Fruit fly (Drosophila melanogaster) whole organism, embryonic: ENCODE results near the gene CG43880.

ENCODE experiments used
- ATbp ChIP-seq: fragments of 200-800 bp; sonication (Bioruptor generic); optimal IDR thresholded peaks from 2 replicates; lab custom pipeline; 2017; ENCODE audit warnings: missing biosample characterization, mild to moderate bottlenecking, missing genetic modification characterization, missing genetic modification reagents
- Awh ChIP-seq: fragments of 200-800 bp; sonication (Bioruptor generic); IDR thresholded peaks from 2 replicates; pipeline ENCODE4, ENCODE4 v1.3.6; 2022; ENCODE audit warnings: missing biosample characterization, missing genetic modification characterization
- BtbVII ChIP-seq: fragments of 200-800 bp; sonication (Bioruptor generic); optimal IDR thresholded peaks from 3 replicates; lab custom pipeline; 2017; ENCODE audit warnings: missing biosample characterization, mild to moderate bottlenecking, missing genetic modification characterization
- CG11504 ChIP-seq: fragments of 200-800 bp; sonication (Bioruptor generic); optimal IDR thresholded peaks from 3 replicates; lab custom pipeline; 2019; ENCODE audit warnings: missing biosample characterization, mild to moderate bottlenecking, missing genetic modification characterization, moderate library complexity
- CG12104 ChIP-seq: fragments of 200-800 bp; sonication (Bioruptor generic); optimal IDR thresholded peaks from 3 replicates; lab custom pipeline; 2016; ENCODE audit warnings: missing biosample characterization, missing genetic modification characterization
- CG12299 ChIP-seq: fragments of 200-800 bp; sonication (Bioruptor generic); optimal IDR thresholded peaks from 2 replicates; lab custom pipeline; 2018; ENCODE audit warnings: missing biosample characterization, mild to moderate bottlenecking, missing genetic modification characterization
- CG12769 ChIP-seq: fragments of 200-800 bp; sonication (Bioruptor generic); optimal IDR thresholded peaks from 2 replicates; lab custom pipeline; 2019; ENCODE audit warnings: missing biosample characterization, mild to moderate bottlenecking, missing genetic modification characterization, moderate library complexity
- CG13287 ChIP-seq: fragments of 200-800 bp; sonication (Bioruptor generic); IDR thresholded peaks from 2 replicates; pipeline ENCODE4 v1.3.6; 2022; ENCODE audit warnings: missing biosample characterization, missing genetic modification characterization; ENCODE audit not compliant: partially characterized antibody
- CG13296 ChIP-seq: fragments of 200-800 bp; sonication (Bioruptor generic); optimal IDR thresholded peaks from 3 replicates; lab custom pipeline; 2018; ENCODE audit warnings: missing biosample characterization, mild to moderate bottlenecking, missing genetic modification characterization
- CG14667 ChIP-seq: fragments of 200-800 bp; sonication (Bioruptor generic); IDR thresholded peaks from 2 replicates; pipeline ENCODE4 v1.3.6; 2022; ENCODE audit warnings: missing biosample characterization, missing genetic modification characterization
- CG14965 ChIP-seq: fragments of 200-800 bp; sonication (Bioruptor generic); optimal IDR thresholded peaks from 2 replicates; lab custom pipeline; 2016; ENCODE audit warnings: missing biosample characterization, missing genetic modification characterization, borderline replicate concordance
- CG1603 ChIP-seq: fragments of 200-800 bp; sonication (Bioruptor generic); optimal IDR thresholded peaks from 2 replicates; lab custom pipeline; 2019; ENCODE audit warnings: missing biosample characterization, mild to moderate bottlenecking, missing genetic modification characterization, moderate library complexity
- CG16863 ChIP-seq: fragments of 200-800 bp; sonication (Bioruptor generic); optimal IDR thresholded peaks from 3 replicates; lab custom pipeline; 2016; ENCODE audit warnings: missing biosample characterization, missing genetic modification characterization
- CG18011 ChIP-seq: fragments of 200-800 bp; sonication (Bioruptor generic); optimal IDR thresholded peaks from 2 replicates; lab custom pipeline; 2017; ENCODE audit warnings: missing biosample characterization, missing genetic modification characterization, mild to moderate bottlenecking, moderate library complexity, missing genotype
- CG18599 ChIP-seq: fragments of 200-800 bp; sonication (Bioruptor generic); optimal IDR thresholded peaks from 3 replicates; lab custom pipeline; 2017; ENCODE audit warnings: missing biosample characterization, missing genetic modification characterization, mild to moderate bottlenecking, moderate library complexity, missing genetic modification reagents
- CG31388 ChIP-seq: fragments of 200-800 bp; sonication (Bioruptor generic); optimal IDR thresholded peaks from 2 replicates; lab custom pipeline; 2016; ENCODE audit warnings: missing biosample characterization, missing genetic modification characterization
- CG33213 ChIP-seq: fragments of 200-800 bp; sonication (Bioruptor generic); optimal IDR thresholded peaks from 3 replicates; lab custom pipeline; 2016; ENCODE audit warnings: missing biosample characterization, missing genetic modification characterization
- CG33557 ChIP-seq: fragments of 200-800 bp; sonication (Bioruptor generic); optimal IDR thresholded peaks from 2 replicates; lab custom pipeline; 2019; ENCODE audit warnings: missing biosample characterization, mild to moderate bottlenecking, missing genetic modification characterization, moderate library complexity
- CG3726 ChIP-seq: fragments of 200-800 bp; sonication (Bioruptor generic); IDR thresholded peaks from 3 replicates; pipeline ENCODE4, ENCODE4 v1.3.6; 2022; ENCODE audit warnings: missing biosample characterization, missing genetic modification characterization
- CG6689 ChIP-seq: fragments of 200-800 bp; sonication (Bioruptor generic); IDR thresholded peaks from 2 replicates; pipeline ENCODE4 v1.3.6; 2022; ENCODE audit warnings: missing biosample characterization, missing genetic modification characterization
- CG6765 ChIP-seq: fragments of 200-800 bp; sonication (Bioruptor generic); optimal IDR thresholded peaks from 3 replicates; lab custom pipeline; 2017; ENCODE audit warnings: missing biosample characterization, mild to moderate bottlenecking, missing genetic modification characterization
- CG8359 ChIP-seq: fragments of 200-800 bp; sonication (Bioruptor generic); optimal IDR thresholded peaks from 2 replicates; lab custom pipeline; 2017; ENCODE audit warnings: missing biosample characterization, mild to moderate bottlenecking, missing genetic modification characterization, borderline replicate concordance
- CG9727 ChIP-seq: fragments of 200-800 bp; sonication (Bioruptor generic); optimal IDR thresholded peaks from 3 replicates; lab custom pipeline; 2017; ENCODE audit warnings: missing biosample characterization, mild to moderate bottlenecking, missing genetic modification characterization
- CTCF ChIP-seq: fragments of 200-800 bp; sonication (Bioruptor generic); optimal IDR thresholded peaks from 2 replicates; lab custom pipeline; 2017; ENCODE audit warnings: missing biosample characterization, mild to moderate bottlenecking, missing genetic modification characterization, moderate library complexity
- Camta ChIP-seq: fragments of 200-800 bp; sonication (Bioruptor generic); optimal IDR thresholded peaks from 2 replicates; lab custom pipeline; 2016; ENCODE audit warnings: missing biosample characterization, missing genetic modification characterization
- Chrac-16 ChIP-seq: fragments of 200-800 bp; sonication (Bioruptor generic); optimal IDR thresholded peaks from 3 replicates; lab custom pipeline; 2016; ENCODE audit warnings: missing biosample characterization, missing genetic modification characterization
- CkIIα-i1 ChIP-seq: fragments of 200-800 bp; sonication (Bioruptor generic); IDR thresholded peaks from 2 replicates; pipeline ENCODE4 v1.3.6; 2022; ENCODE audit warnings: missing biosample characterization, missing genetic modification characterization
- E2f2 ChIP-seq: fragments of 200-800 bp; sonication (Bioruptor generic); IDR thresholded peaks from 2 replicates; pipeline ENCODE4 v1.3.6; 2022; ENCODE audit warnings: missing biosample characterization, missing genetic modification characterization
- Eip74EF ChIP-seq, 2 experiments: fragments of 200-800 bp in 1 of 2; fragments of >200 bp in 1 of 2; sonication (Bioruptor generic) in 1 of 2; optimal IDR thresholded peaks; 2 replicates each; lab custom pipeline; 2017 to 2019; ENCODE audit warnings: missing biosample characterization in 2 of 2, missing genetic modification characterization in 2 of 2, mild to moderate bottlenecking in 1 of 2, moderate library complexity in 1 of 2
- HHEX ChIP-seq: fragments of 200-800 bp; sonication (Bioruptor generic); optimal IDR thresholded peaks from 3 replicates; lab custom pipeline; 2017; ENCODE audit warnings: missing biosample characterization, mild to moderate bottlenecking, missing genetic modification characterization, missing genetic modification reagents
- Hmr ChIP-seq: fragments of 200-800 bp; sonication (Bioruptor generic); optimal IDR thresholded peaks from 3 replicates; lab custom pipeline; 2017; ENCODE audit warnings: mild to moderate bottlenecking, missing biosample characterization, missing genetic modification reagents, missing genetic modification characterization
- Hr78 ChIP-seq, 2 experiments: fragments of 200-800 bp in 1 of 2; fragments of >200 bp in 1 of 2; sonication (Bioruptor generic) in 1 of 2; optimal IDR thresholded peaks; 2 replicates each; lab custom pipeline; 2017 to 2019; ENCODE audit warnings: missing biosample characterization in 2 of 2, missing genetic modification characterization in 2 of 2, mild to moderate bottlenecking in 1 of 2, moderate library complexity in 1 of 2
- NFAT ChIP-seq: fragments of 200-800 bp; sonication (Bioruptor generic); IDR thresholded peaks from 2 replicates; pipeline ENCODE4 v1.3.6; 2022; ENCODE audit warnings: missing biosample characterization, missing genetic modification characterization
- Nf-YC ChIP-seq: fragments of 200-800 bp; optimal IDR thresholded peaks from 3 replicates; lab custom pipeline; 2019; ENCODE audit warnings: missing biosample characterization, mild to moderate bottlenecking, missing genetic modification characterization, moderate library complexity
- PHDP ChIP-seq: fragments of 200-800 bp; sonication (Bioruptor generic); optimal IDR thresholded peaks from 3 replicates; lab custom pipeline; 2018; ENCODE audit warnings: missing biosample characterization, mild to moderate bottlenecking, missing genetic modification characterization, moderate library complexity
- Sin3A ChIP-seq: fragments of >200 bp; optimal IDR thresholded peaks from 2 replicates; lab custom pipeline; 2018
- Ssrp ChIP-seq: fragments of 200-800 bp; sonication (Bioruptor generic); optimal IDR thresholded peaks from 2 replicates; lab custom pipeline; 2018; ENCODE audit warnings: missing biosample characterization, mild to moderate bottlenecking, missing genetic modification characterization, moderate library complexity
- ap ChIP-seq: fragments of 200-800 bp; sonication (Bioruptor generic); IDR thresholded peaks from 2 replicates; pipeline ENCODE4 v1.3.6; 2022; ENCODE audit warnings: missing biosample characterization, missing genetic modification characterization
- bowl ChIP-seq: fragments of 200-800 bp; sonication (Bioruptor generic); IDR thresholded peaks from 2 replicates; pipeline ENCODE4 v1.3.6; 2022; ENCODE audit warnings: missing biosample characterization, missing genetic modification characterization
- caup ChIP-seq: fragments of 200-800 bp; sonication (Bioruptor generic); optimal IDR thresholded peaks from 3 replicates; lab custom pipeline; 2017; ENCODE audit warnings: missing biosample characterization, mild to moderate bottlenecking, missing genetic modification characterization, moderate library complexity; ENCODE audit not compliant: severe bottlenecking
- gem ChIP-seq: fragments of 200-800 bp; sonication (Bioruptor generic); optimal IDR thresholded peaks from 2 replicates; lab custom pipeline; 2019; ENCODE audit warnings: missing biosample characterization, mild to moderate bottlenecking, missing genetic modification characterization, moderate library complexity
- knrl ChIP-seq: fragments of 200-800 bp; sonication (Bioruptor generic); IDR thresholded peaks from 3 replicates; pipeline ENCODE4 v1.3.6; 2022; ENCODE audit warnings: missing biosample characterization, missing genetic modification characterization; ENCODE audit not compliant: partially characterized antibody
- lmd ChIP-seq: fragments of 200-800 bp; sonication (Bioruptor generic); IDR thresholded peaks from 2 replicates; pipeline ENCODE4 v1.3.6; 2022; ENCODE audit warnings: missing biosample characterization, missing genetic modification characterization
- lov ChIP-seq, 2 experiments: fragments of 200-800 bp in 1 of 2; fragments of >200 bp in 1 of 2; sonication (Bioruptor generic) in 1 of 2; IDR thresholded peaks in 1 of 2; optimal IDR thresholded peaks in 1 of 2; 2 replicates in 1 of 2; 3 replicates in 1 of 2; pipeline versions ENCODE4 v1.3.6 to Lab custom; 2017 to 2022; ENCODE audit warnings: missing biosample characterization in 1 of 2, missing genetic modification characterization in 1 of 2
- pfk ChIP-seq: fragments of 200-800 bp; sonication (Bioruptor generic); optimal IDR thresholded peaks from 2 replicates; lab custom pipeline; 2018; ENCODE audit warnings: missing biosample characterization, mild to moderate bottlenecking, missing genetic modification characterization, moderate library complexity
- psq ChIP-seq: fragments of 200-800 bp; sonication (Bioruptor generic); optimal IDR thresholded peaks from 2 replicates; lab custom pipeline; 2017; ENCODE audit warnings: missing biosample characterization, missing genetic modification characterization
- pum ChIP-seq: fragments of 200-800 bp; sonication (Bioruptor generic); optimal IDR thresholded peaks from 2 replicates; lab custom pipeline; 2016; ENCODE audit warnings: missing biosample characterization, missing genetic modification characterization
- tin ChIP-seq: fragments of 200-800 bp; sonication (Bioruptor generic); optimal IDR thresholded peaks from 3 replicates; lab custom pipeline; 2016; ENCODE audit warnings: missing biosample characterization, missing genetic modification characterization

CG43880 gene

dm6 chr3L:7903489-7904150 lies 42.5 kb downstream of the CG43880 start (continued):
- TF ChIP-seq Hr78 (GFP tag; optimal IDR thresholded peaks at IDR 0.05; lab: Kevin White, UChicago) = peak in 1 of 2 experiments; percentile 79
- TF ChIP-seq ATbp (GFP tag; lab: Kevin White, UChicago) = peak; percentile 86
- TF ChIP-seq CG18011 (GFP tag; lab: Kevin White, UChicago) = peak; percentile 49
- peak; percentile 61; the same call in 1 of the 2 replicates for TF ChIP-seq E2f2 (GFP tag; lab: Robert Waterston, UW)
- TF ChIP-seq bowl (GFP tag; lab: Robert Waterston, UW) = peak; percentile 66
- TF ChIP-seq Chrac-16 (GFP tag; lab: Kevin White, UChicago) = peak; percentile 78
- no peak for TF ChIP-seq knrl (GFP tag; lab: Robert Waterston, UW)
- peak; percentile 68 for TF ChIP-seq caup (GFP tag; lab: Kevin White, UChicago)
- TF ChIP-seq lmd (GFP tag; lab: Robert Waterston, UW) = peak; percentile 88
- TF ChIP-seq CG6765 (GFP tag; lab: Kevin White, UChicago) = no peak
- peak; percentile 84 for TF ChIP-seq CG33213 (GFP tag; lab: Kevin White, UChicago)
- TF ChIP-seq Camta (GFP tag; lab: Kevin White, UChicago) = peak; percentile 92
- peak; percentile 82; the same call in 1 of the 2 replicates for TF ChIP-seq Awh
- peak; percentile 90 for TF ChIP-seq PHDP (tag; lab: Kevin White, UChicago)
- peak; percentile 5 for TF ChIP-seq pfk (GFP tag; lab: Kevin White, UChicago)
- peak; percentile 79 for TF ChIP-seq CG18599 (GFP tag; lab: Kevin White, UChicago)
- peak; percentile 65 for TF ChIP-seq CG31388 (GFP tag; lab: Kevin White, UChicago)
- peak; percentile 70 for TF ChIP-seq CG14667
- TF ChIP-seq lov (optimal IDR thresholded peaks at IDR 0.05; lab: Kevin White, UChicago) = no peak
- TF ChIP-seq lov (GFP tag; IDR thresholded peaks at IDR 0.05; lab: Robert Waterston, UW) = 0 out of 3 replicates have a peak, but pooled peaks have one; percentile 71
- peak in 1 of 2 experiments; percentile 91 for TF ChIP-seq Eip74EF (GFP tag; optimal IDR thresholded peaks at IDR 0.05; lab: Kevin White, UChicago)
- TF ChIP-seq tin = peak; percentile 82
- TF ChIP-seq CG13296 (GFP tag; lab: Kevin White, UChicago) = peak; percentile 58
- peak; percentile 71 for TF ChIP-seq BtbVII
- peak; percentile 71 for TF ChIP-seq CG1603 (tag; lab: Kevin White, UChicago)
- peak; percentile 77 for TF ChIP-seq pum (GFP tag; lab: Kevin White, UChicago)
- TF ChIP-seq Ssrp (tag; lab: Kevin White, UChicago) = peak; percentile 88
- peak; percentile 80 for TF ChIP-seq ap
- peak; percentile 90 for TF ChIP-seq CG12769 (tag; lab: Kevin White, UChicago)
- no peak for TF ChIP-seq CG13287 (GFP tag; lab: Robert Waterston, UW)
- peak; percentile 78 for TF ChIP-seq CG12299 (tag; lab: Kevin White, UChicago)
- TF ChIP-seq Hmr (GFP tag; lab: Kevin White, UChicago) = peak; percentile 60
- peak; percentile 78 for TF ChIP-seq CG8359 (GFP tag; lab: Kevin White, UChicago)
- TF ChIP-seq Nf-YC = no peak
- peak; percentile 83 for TF ChIP-seq CG33557 (GFP tag; lab: Kevin White, UChicago)
- peak; percentile 75; the same call in 2 of the 3 replicates for TF ChIP-seq CG3726 (GFP tag; lab: Robert Waterston, UW)
- TF ChIP-seq CG14965 (GFP tag; lab: Kevin White, UChicago) = peak; percentile 54
- peak; percentile 90 for TF ChIP-seq CG9727
- TF ChIP-seq CG6689 (GFP tag; lab: Robert Waterston, UW) = peak; percentile 83
- TF ChIP-seq gem (tag; lab: Kevin White, UChicago) = peak; percentile 92
- peak; percentile 64; the same call in 1 of the 2 replicates for TF ChIP-seq NFAT (GFP tag; lab: Robert Waterston, UW)
- peak; percentile 79 for TF ChIP-seq HHEX (GFP tag; lab: Kevin White, UChicago)
- no peak for TF ChIP-seq Sin3A (lab: Kevin White, UChicago)
- TF ChIP-seq CG12104 (GFP tag; lab: Kevin White, UChicago) = peak; percentile 71
- TF ChIP-seq CG11504 = peak; percentile 89
- peak; percentile 84 for TF ChIP-seq CG16863 (GFP tag; lab: Kevin White, UChicago)
- no peak for TF ChIP-seq CkIIα-i1
- peak; percentile 64 for TF ChIP-seq psq
- TF ChIP-seq CTCF (GFP tag; lab: Kevin White, UChicago) = peak; percentile 53
